Worm (Caenorhabditis elegans): ENCODE measurements around the gene Y57G11C.20.

DNA sequence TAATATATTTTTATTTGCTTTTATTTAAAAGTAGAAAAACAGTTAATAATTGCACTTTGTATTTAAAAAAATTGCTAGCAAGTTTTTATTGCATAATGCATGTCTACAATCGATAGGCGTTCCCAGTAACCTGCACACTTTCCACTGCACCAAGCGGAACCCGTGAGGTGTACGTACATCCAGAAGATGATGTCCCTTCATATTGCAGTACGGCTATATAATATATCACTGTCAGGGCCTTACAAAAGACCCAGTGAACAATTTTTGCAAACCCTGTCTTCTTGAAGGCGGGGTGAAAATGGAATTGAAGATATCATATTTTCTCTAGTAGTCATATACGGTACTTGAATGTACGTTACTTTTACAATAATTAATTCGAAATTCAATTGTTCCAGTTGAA lies 20.6 kb downstream of the Y57G11C.20 start:
- TF ChIP-seq unc-86 (tag; optimal IDR thresholded peaks at IDR 0.05): no peak
- TF ChIP-seq pqm-1 (tag; optimal IDR thresholded peaks at IDR 0.05): no peak

Data from whole organism, L1 larva.